Fruit fly (Drosophila melanogaster) whole organism: Measurements from ENCODE around the gene CG10137.

ENCODE experiments used
- CG8478 ChIP-seq: fragments of >200 bp; optimal IDR thresholded peaks from 2 replicates; lab custom pipeline; 2018; ENCODE audit warnings: inconsistent platforms
- Dll ChIP-seq: fragments of >200 bp; optimal IDR thresholded peaks from 2 replicates; lab custom pipeline; 2017
- EcR ChIP-seq, 2 experiments: fragments of >200 bp; optimal IDR thresholded peaks; 2 replicates each; lab custom pipeline; 2017; ENCODE audit warnings: missing biosample characterization in 2 of 2, missing genetic modification characterization in 2 of 2, missing genetic modification reagents in 2 of 2
- pan ChIP-seq: fragments of >200 bp; optimal IDR thresholded peaks from 2 replicates; lab custom pipeline; 2017
- psq ChIP-seq: fragments of >200 bp; optimal IDR thresholded peaks from 2 replicates; lab custom pipeline; 2017
- usp ChIP-seq: fragments of >200 bp; optimal IDR thresholded peaks from 2 replicates; lab custom pipeline; 2017; ENCODE audit warnings: missing biosample characterization, missing genetic modification characterization, mixed read lengths

CG10137 gene

dm6 chr2L:19512184-19512583, 14.3 kb upstream of the CG10137 start:
- TF ChIP-seq Dll (lab: Kevin White, UChicago) (no peak), pan (lab: Kevin White, UChicago) (no peak), psq (no peak), usp (no peak), CG8478 (lab: Kevin White, UChicago) (no peak), EcR (GFP tag; optimal IDR thresholded peaks at IDR 0.05; lab: Kevin White, UChicago) (no peak)

DNA sequence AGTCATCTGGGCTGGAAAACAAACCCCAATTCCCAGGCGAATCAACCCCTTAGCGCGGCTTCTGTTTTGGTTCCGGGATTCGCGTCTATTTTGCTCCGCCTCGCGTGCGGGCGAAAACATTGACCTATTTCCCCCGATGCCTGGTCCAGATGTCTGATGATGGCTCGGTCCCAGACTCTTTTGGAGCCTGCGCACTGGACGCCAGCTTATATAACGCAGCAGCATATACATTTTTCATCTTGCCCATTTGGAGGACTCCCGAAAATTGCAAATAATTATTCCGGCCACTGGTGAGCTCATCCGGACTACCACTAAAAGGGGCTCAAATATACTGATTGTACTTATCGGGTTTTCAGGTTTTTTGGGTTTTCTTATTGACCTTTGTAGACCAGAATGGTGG, 10.4 kb upstream of the CG10137 start:
- no peak for TF ChIP-seq EcR (GFP tag; optimal IDR thresholded peaks at IDR 0.05; lab: Kevin White, UChicago)
- no peak for TF ChIP-seq psq
- TF ChIP-seq usp = no peak
- TF ChIP-seq Dll (lab: Kevin White, UChicago) = no peak
- TF ChIP-seq pan (lab: Kevin White, UChicago) = no peak
- no peak for TF ChIP-seq CG8478 (lab: Kevin White, UChicago)

dm6 chr2L:19517154-19517814, 9.2 kb upstream of the CG10137 start, which contains the start of gene Hasp:
Gene Hasp, minus strand, starts transcription at chr2L:19517204.
- TF ChIP-seq Dll (lab: Kevin White, UChicago) (no peak), EcR (GFP tag; optimal IDR thresholded peaks at IDR 0.05; lab: Kevin White, UChicago) (no peak), psq (no peak), pan (lab: Kevin White, UChicago) (no peak), CG8478 (lab: Kevin White, UChicago) (no peak), usp (no peak)

dm6 chr2L:19518636-19519086, 7.8 kb upstream of the CG10137 start, which contains the start of gene CG10132:
Gene CG10132, plus strand, starts transcription at chr2L:19518824.
- no peak for TF ChIP-seq usp
- no peak for TF ChIP-seq EcR (GFP tag; optimal IDR thresholded peaks at IDR 0.05; lab: Kevin White, UChicago)
- no peak for TF ChIP-seq psq
- no peak for TF ChIP-seq CG8478 (lab: Kevin White, UChicago)
- TF ChIP-seq Dll (lab: Kevin White, UChicago) = no peak
- no peak for TF ChIP-seq pan (lab: Kevin White, UChicago)

DNA sequence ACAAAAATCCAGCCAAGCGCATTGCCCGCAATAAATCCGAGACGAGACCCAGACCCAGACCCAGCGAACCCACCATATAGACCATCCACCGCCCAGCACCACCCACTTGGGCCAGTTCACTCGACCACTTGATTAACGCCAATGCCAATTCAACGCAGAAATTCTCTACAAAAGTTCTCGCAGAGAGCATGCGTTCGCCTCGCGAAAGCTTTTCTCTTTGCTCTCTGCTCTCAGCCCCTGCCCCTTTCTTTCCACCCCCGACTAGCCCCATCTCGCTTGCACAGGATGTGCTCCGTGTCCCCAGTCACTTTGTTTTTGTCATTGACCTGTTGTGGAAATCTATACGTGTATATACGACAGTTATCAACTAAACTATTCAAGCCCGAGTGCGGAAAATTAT, 6.9 kb upstream of the CG10137 start:
- peak; percentile 31 for TF ChIP-seq Dll (lab: Kevin White, UChicago)
- TF ChIP-seq usp = no peak

dm6 chr2L:19526844-19527243, 358 bp downstream of the CG10137 start:
- TF ChIP-seq usp (no peak), EcR (GFP tag; optimal IDR thresholded peaks at IDR 0.05; lab: Kevin White, UChicago) (no peak), CG8478 (lab: Kevin White, UChicago) (no peak), psq (no peak), Dll (lab: Kevin White, UChicago) (no peak)

dm6 chr2L:19528308-19528707, 1.8 kb downstream of the CG10137 start:
- TF ChIP-seq pan (lab: Kevin White, UChicago) (no peak), usp (no peak), CG8478 (lab: Kevin White, UChicago) (no peak), Dll (lab: Kevin White, UChicago) (no peak)

DNA sequence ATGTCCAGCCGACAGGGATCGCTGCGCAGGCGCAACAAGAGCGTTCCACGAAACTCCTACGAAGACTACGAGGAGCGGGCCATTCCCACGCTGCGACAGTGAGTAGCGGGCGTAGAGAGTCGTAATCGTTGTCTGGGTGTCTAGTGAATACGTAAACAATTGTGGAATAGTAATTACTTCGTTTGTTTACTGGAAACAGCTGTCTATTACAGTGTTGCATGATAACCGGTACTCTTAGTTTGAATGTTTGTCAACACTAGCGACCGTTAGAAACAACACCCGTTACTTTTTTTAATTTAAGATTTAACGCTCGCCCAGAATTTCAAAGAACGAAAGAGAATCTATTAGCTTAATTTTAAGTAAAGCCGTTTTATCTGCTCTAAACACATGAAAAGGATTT, 3.6 kb downstream of the CG10137 start, which contains the start of gene CG10165:
Gene CG10165 (minus strand): TSS at position 214 of the 400 bp plus-strand sequence.
- TF ChIP-seq pan (lab: Kevin White, UChicago) = no peak
- no peak for TF ChIP-seq psq
- no peak for TF ChIP-seq usp
- no peak for TF ChIP-seq CG8478 (lab: Kevin White, UChicago)
- TF ChIP-seq Dll (lab: Kevin White, UChicago) = no peak
- no peak for TF ChIP-seq EcR (GFP tag; optimal IDR thresholded peaks at IDR 0.05; lab: Kevin White, UChicago)

- no peak for TF ChIP-seq CG8478 (lab: Kevin White, UChicago)
- no peak for TF ChIP-seq usp
- no peak for TF ChIP-seq Dll (lab: Kevin White, UChicago)
- TF ChIP-seq psq = no peak
- TF ChIP-seq EcR (GFP tag; optimal IDR thresholded peaks at IDR 0.05; lab: Kevin White, UChicago) = no peak
- no peak for TF ChIP-seq pan (lab: Kevin White, UChicago)
Measured at dm6 chr2L:19533247-19533646, 6.8 kb downstream of the CG10137 start, which contains the start of gene CG33116. Gene CG33116, plus strand, starts transcription at chr2L:19533479.

DNA sequence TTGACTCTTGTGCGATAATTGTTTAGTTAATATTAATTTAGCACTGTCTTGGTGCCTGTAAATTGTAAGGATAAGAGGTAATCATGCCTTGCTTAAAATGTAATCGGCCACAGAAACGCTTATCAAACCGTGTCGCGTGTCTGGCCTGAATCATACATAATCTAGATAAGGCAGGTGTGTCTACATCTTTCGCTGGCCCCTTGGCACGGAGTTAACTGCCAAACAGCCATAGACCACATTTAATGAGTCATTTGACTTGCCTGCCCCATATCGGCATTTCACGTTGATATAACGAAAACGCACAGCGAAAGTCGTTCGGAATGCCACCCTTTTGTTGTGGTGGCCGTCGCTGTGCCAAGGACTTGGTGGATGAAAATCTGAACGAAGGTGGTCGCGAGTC, 8.7 kb downstream of the CG10137 start, which contains the start of gene CG31697:
Gene CG31697 (plus strand): TSS at position 215 of the 400 bp plus-strand sequence.
- TF ChIP-seq Dll (lab: Kevin White, UChicago) = no peak
- TF ChIP-seq pan (lab: Kevin White, UChicago) = no peak
- no peak for TF ChIP-seq usp
- no peak for TF ChIP-seq psq
- no peak for TF ChIP-seq CG8478 (lab: Kevin White, UChicago)
- no peak for TF ChIP-seq EcR (GFP tag; optimal IDR thresholded peaks at IDR 0.05; lab: Kevin White, UChicago)

DNA sequence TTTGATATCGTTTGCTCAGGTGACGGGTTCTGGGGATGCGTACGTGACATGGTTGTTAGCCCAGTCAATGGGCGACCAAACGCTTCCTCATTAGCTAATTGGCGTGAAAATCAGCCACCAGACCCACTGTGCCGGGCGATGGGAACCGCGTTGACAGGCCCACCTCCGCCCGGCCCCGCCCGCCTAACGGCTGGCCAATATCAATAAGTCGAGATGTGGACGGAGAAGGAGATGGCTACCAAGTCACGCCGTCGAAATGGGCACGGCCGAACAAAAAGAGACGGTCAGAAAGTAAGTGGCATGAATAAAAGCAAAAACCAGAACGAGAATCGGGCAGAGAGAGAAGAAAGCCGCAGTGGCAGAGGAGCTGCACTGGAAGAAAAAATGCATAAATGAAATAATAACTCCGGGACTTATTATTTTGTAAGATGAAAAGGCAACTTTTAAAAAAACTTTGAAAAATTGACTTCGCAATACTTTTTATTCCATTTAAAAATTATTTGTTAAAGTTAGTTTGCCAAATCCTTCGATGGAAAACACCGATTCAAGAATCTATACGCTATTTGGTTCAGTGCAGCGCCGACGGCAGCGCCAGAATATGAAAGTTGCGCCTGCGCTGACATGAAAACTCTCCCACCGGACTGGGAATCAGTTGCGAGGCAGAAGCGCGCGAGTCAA, 11.4 kb downstream of the CG10137 start, which contains the start of gene CG13082:
Gene CG13082 (plus strand): TSS at position 647 of the 678 bp plus-strand sequence.
- TF ChIP-seq usp (no peak), Dll (lab: Kevin White, UChicago) (no peak), psq (no peak), pan (lab: Kevin White, UChicago) (no peak)

DNA sequence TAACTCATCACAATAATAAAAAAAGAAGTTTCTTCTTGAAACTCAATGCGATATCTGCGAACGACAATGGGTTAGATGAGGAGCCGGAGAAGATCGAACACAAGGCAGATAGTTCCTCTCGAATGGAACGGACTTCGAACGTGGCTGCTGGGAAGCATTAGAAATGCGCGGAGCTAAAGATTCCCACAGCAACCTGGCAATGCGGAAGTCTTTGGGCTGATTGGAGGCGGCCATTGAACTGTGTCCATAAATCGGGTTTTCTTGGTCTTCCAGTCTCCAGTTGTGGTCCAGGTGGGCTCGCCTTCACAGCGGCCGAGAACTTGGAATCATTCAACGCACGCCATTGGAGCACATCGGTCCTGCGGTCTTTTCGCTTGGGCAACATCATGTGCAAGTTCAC, 13.8 kb downstream of the CG10137 start, which contains the start of gene CG13081:
Gene CG13081 (plus strand): TSS at position 301 of the 400 bp plus-strand sequence.
- TF ChIP-seq usp (no peak), EcR (GFP tag; optimal IDR thresholded peaks at IDR 0.05; lab: Kevin White, UChicago) (peak in 1 of 2 experiments; percentile 42)
